Worm (Caenorhabditis elegans): ENCODE measurements around the gene clec-118.
A peak's percentile ranks its signal among the peaks of the same experiment; 100 is the strongest.

Gene clec-118

ce11 chrII:614701-615100, 2.4 kb upstream of the clec-118 start:
- TF ChIP-seq ceh-83 (GFP tag; optimal IDR thresholded peaks at IDR 0.05): no peak
- TF ChIP-seq lsy-2 (tag; optimal IDR thresholded peaks at IDR 0.05): no peak
- no peak for TF ChIP-seq elt-1 (tag; optimal IDR thresholded peaks at IDR 0.05; ENCODE audit: borderline replicate concordance, insufficient read depth)
- TF ChIP-seq mls-2 (tag; optimal IDR thresholded peaks at IDR 0.05): no peak
- no peak for TF ChIP-seq tbx-8 (GFP tag; optimal IDR thresholded peaks at IDR 0.05)
- no peak for TF ChIP-seq ces-1 (GFP tag; optimal IDR thresholded peaks at IDR 0.05)
- no peak for TF ChIP-seq pha-4 (tag; optimal IDR thresholded peaks at IDR 0.05)
- no peak for TF ChIP-seq unc-62 (GFP tag; optimal IDR thresholded peaks at IDR 0.05)
- no peak for TF ChIP-seq zip-8 (tag; optimal IDR thresholded peaks at IDR 0.05)
- no peak for TF ChIP-seq snpc-4 (tag; optimal IDR thresholded peaks at IDR 0.05)
- no peak for TF ChIP-seq cnd-1 (tag; optimal IDR thresholded peaks at IDR 0.05)
- no peak for TF ChIP-seq sptf-1 (tag; optimal IDR thresholded peaks at IDR 0.05)
- TF ChIP-seq unc-120 (tag; optimal IDR thresholded peaks at IDR 0.05; ENCODE audit: poor library complexity, severe bottlenecking): no peak
- no peak for TF ChIP-seq nhr-2 (tag; optimal IDR thresholded peaks at IDR 0.05)
- no peak for TF ChIP-seq lin-32 (GFP tag; optimal IDR thresholded peaks at IDR 0.05)
- no peak for TF ChIP-seq ceh-39 (tag; optimal IDR thresholded peaks at IDR 0.05)
- no peak for TF ChIP-seq nhr-76 (tag; optimal IDR thresholded peaks at IDR 0.05)
- no peak for TF ChIP-seq bed-3 (GFP tag; optimal IDR thresholded peaks at IDR 0.05)

ce11 chrII:608757-609156, 3.5 kb downstream of the clec-118 start, which contains the start of gene W04H10.1:
Gene W04H10.1 (plus strand): TSS chrII:609057.
- no peak for TF ChIP-seq sem-2 (GFP tag; optimal IDR thresholded peaks at IDR 0.05)
- TF ChIP-seq mls-2 (tag; optimal IDR thresholded peaks at IDR 0.05): no peak
- no peak for TF ChIP-seq sptf-1 (tag; optimal IDR thresholded peaks at IDR 0.05)
- TF ChIP-seq drap-1 (GFP tag; optimal IDR thresholded peaks at IDR 0.05): no peak
- no peak for TF ChIP-seq zip-8 (tag; optimal IDR thresholded peaks at IDR 0.05)

ce11 chrII:608341-608740, 3.9 kb downstream of the clec-118 start, which contains the start of gene W04H10.6:
Gene W04H10.6 (minus strand): TSS chrII:608441.
- TF ChIP-seq pha-4 (tag; optimal IDR thresholded peaks at IDR 0.05) (no peak), mls-2 (tag; optimal IDR thresholded peaks at IDR 0.05) (no peak), blmp-1 (tag; optimal IDR thresholded peaks at IDR 0.05) (no peak), ceh-43 (GFP tag; optimal IDR thresholded peaks at IDR 0.05) (no peak), unc-120 (tag; optimal IDR thresholded peaks at IDR 0.05; ENCODE audit: poor library complexity, severe bottlenecking) (no peak), mab-5 (tag; optimal IDR thresholded peaks at IDR 0.05) (no peak), hlh-1 (tag; optimal IDR thresholded peaks at IDR 0.05) (no peak)

- TF ChIP-seq flh-1 (GFP tag; optimal IDR thresholded peaks at IDR 0.05) (no peak), hlh-1 (tag; optimal IDR thresholded peaks at IDR 0.05) (peak; percentile 66), lin-32 (GFP tag; optimal IDR thresholded peaks at IDR 0.05) (no peak), mab-5 (tag; optimal IDR thresholded peaks at IDR 0.05) (no peak), zip-8 (tag; optimal IDR thresholded peaks at IDR 0.05) (no peak), sptf-1 (tag; optimal IDR thresholded peaks at IDR 0.05) (no peak), ztf-11 (tag; optimal IDR thresholded peaks at IDR 0.05) (no peak)
Observed at ce11 chrII:606033-606432, 6.2 kb downstream of the clec-118 start, which contains the start of gene W04H10.5. Gene W04H10.5 (plus strand): TSS chrII:606333.

- no peak for TF ChIP-seq nhr-76 (tag; optimal IDR thresholded peaks at IDR 0.05)
- no peak for TF ChIP-seq tbx-8 (GFP tag; optimal IDR thresholded peaks at IDR 0.05)
- TF ChIP-seq nhr-12 (tag; optimal IDR thresholded peaks at IDR 0.05): no peak
- no peak for TF ChIP-seq elt-3 (tag; optimal IDR thresholded peaks at IDR 0.05)
- TF ChIP-seq zip-8 (tag; optimal IDR thresholded peaks at IDR 0.05): no peak
- TF ChIP-seq ceh-43 (GFP tag; optimal IDR thresholded peaks at IDR 0.05): no peak
- TF ChIP-seq elt-1 (tag; optimal IDR thresholded peaks at IDR 0.05; ENCODE audit: borderline replicate concordance, insufficient read depth): no peak
- TF ChIP-seq ztf-11 (tag; optimal IDR thresholded peaks at IDR 0.05): no peak
- no peak for TF ChIP-seq sptf-1 (tag; optimal IDR thresholded peaks at IDR 0.05)
- no peak for TF ChIP-seq ceh-83 (GFP tag; optimal IDR thresholded peaks at IDR 0.05)
- no peak for TF ChIP-seq M03D4.4 (tag; optimal IDR thresholded peaks at IDR 0.05)
- no peak for TF ChIP-seq bed-3 (GFP tag; optimal IDR thresholded peaks at IDR 0.05)
- no peak for TF ChIP-seq unc-62 (GFP tag; optimal IDR thresholded peaks at IDR 0.05)
- TF ChIP-seq mep-1 (tag; optimal IDR thresholded peaks at IDR 0.05): no peak
- no peak for TF ChIP-seq blmp-1 (tag; optimal IDR thresholded peaks at IDR 0.05)
- no peak for TF ChIP-seq nhr-237 (tag; optimal IDR thresholded peaks at IDR 0.05)
Observed at ce11 chrII:605267-605666, 7.0 kb downstream of the clec-118 start, which contains the start of gene W04H10.2. Gene W04H10.2 (plus strand): TSS chrII:605567.

All from whole organism, mixed stage, embryonic.